1 fruit fly cellular context compared by ENCODE assay signal in the genomic region with DNA sequence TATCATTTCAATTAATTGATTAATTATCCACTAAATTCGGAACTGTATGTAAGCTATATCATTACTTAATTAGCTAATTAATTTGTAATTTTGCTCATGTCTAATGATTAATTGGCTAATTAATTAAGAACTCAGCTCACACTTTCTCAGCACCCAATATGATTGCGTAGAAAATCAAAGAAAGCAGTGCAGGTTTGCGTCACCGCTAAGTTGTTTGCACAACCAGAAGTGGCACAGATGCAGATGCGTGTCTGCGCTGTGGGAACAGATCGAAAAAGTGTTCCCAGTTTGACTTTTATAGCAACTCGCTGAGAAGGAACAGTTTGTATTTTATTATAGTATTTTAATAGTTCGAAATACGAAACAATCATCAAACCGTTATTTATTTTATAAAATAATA.
TF ChIP-seq lines count a peak whose summit lies in the region.

No protein-coding gene starts in this region.

TF ChIP-seq in whole organism, embryonic, 481 proteins besides CTCF, POLR2A, EP300 and RAD21 (continued from another document):
- TF ChIP-seq abd-A (tag; optimal IDR thresholded peaks at IDR 0.05; lab: Kevin White, UChicago) (no peak), CG13287 (GFP tag; IDR thresholded peaks at IDR 0.05; lab: Robert Waterston, UW; ENCODE audit: partially characterized antibody) (peak; percentile 8; the same call in 1 of the 2 replicates), ind (GFP tag; optimal IDR thresholded peaks at IDR 0.05; lab: Kevin White, UChicago) (no peak), pzg (GFP tag; optimal IDR thresholded peaks at IDR 0.05; lab: Kevin White, UChicago) (peak; percentile 10), HLHmδ (GFP tag; optimal IDR thresholded peaks at IDR 0.05; lab: Kevin White, UChicago) (peak; percentile 5), CG8359 (GFP tag; optimal IDR thresholded peaks at IDR 0.05; lab: Kevin White, UChicago; ENCODE audit: borderline replicate concordance) (no peak), Vsx1 (GFP tag; optimal IDR thresholded peaks at IDR 0.05; lab: Kevin White, UChicago) (peak; percentile 95), CG10267 (tag; optimal IDR thresholded peaks at IDR 0.05; lab: Kevin White, UChicago) (peak; percentile 5), grn (GFP tag; optimal IDR thresholded peaks at IDR 0.05; lab: Kevin White, UChicago) (no peak), vvl (GFP tag; IDR thresholded peaks at IDR 0.05; lab: Robert Waterston, UW) (peak; percentile 34; the same call in 1 of the 2 replicates), bsh (GFP tag; optimal IDR thresholded peaks at IDR 0.05; lab: Kevin White, UChicago) (peak in 1 of 2 experiments; percentile 7), zfh1 (GFP tag; IDR thresholded peaks at IDR 0.05; lab: Robert Waterston, UW) (no peak), kah (GFP tag; optimal IDR thresholded peaks at IDR 0.05; lab: Kevin White, UChicago) (no peak), gsb-n (tag; optimal IDR thresholded peaks at IDR 0.05; lab: Kevin White, UChicago) (peak; percentile 20), CG1603 (tag; optimal IDR thresholded peaks at IDR 0.05; lab: Kevin White, UChicago) (peak; percentile 54), inv (GFP tag; IDR thresholded peaks at IDR 0.05; lab: Robert Waterston, UW; ENCODE audit: partially characterized antibody) (no peak), Oaz (GFP tag; IDR thresholded peaks at IDR 0.05; lab: Robert Waterston, UW) (no peak), CG8290 (GFP tag; optimal IDR thresholded peaks at IDR 0.05; lab: Kevin White, UChicago) (peak; percentile 37), CG8290 (tag; optimal IDR thresholded peaks at IDR 0.05; lab: Kevin White, UChicago) (peak in 1 of 2 experiments; percentile 67), vnd (GFP tag; IDR thresholded peaks at IDR 0.05; lab: Robert Waterston, UW; ENCODE audit: partially characterized antibody) (no peak), CG17829 (tag; optimal IDR thresholded peaks at IDR 0.05; lab: Kevin White, UChicago) (peak; percentile 19), nmo (GFP tag; optimal IDR thresholded peaks at IDR 0.05; lab: Kevin White, UChicago) (peak; percentile 7), CG2199 (GFP tag; IDR thresholded peaks at IDR 0.05; lab: Robert Waterston, UW) (peak; percentile 25; the same call in 1 of the 3 replicates), Elba2 (GFP tag; optimal IDR thresholded peaks at IDR 0.05; lab: Kevin White, UChicago) (no peak), NfI (GFP tag; optimal IDR thresholded peaks at IDR 0.05; lab: Kevin White, UChicago) (peak; percentile 26), Med (GFP tag; lab: Kevin White, UChicago) (peak; percentile 79), Bgb (GFP tag; IDR thresholded peaks at IDR 0.05; lab: Robert Waterston, UW; ENCODE audit: partially characterized antibody) (peak; percentile 25; the same call in 1 of the 2 replicates), CG42726 (GFP tag; IDR thresholded peaks at IDR 0.05; lab: Robert Waterston, UW; ENCODE audit: partially characterized antibody) (peak; percentile 61; the same call in 1 of the 2 replicates), CG17361 (GFP tag; IDR thresholded peaks at IDR 0.05; lab: Robert Waterston, UW) (no peak), Hr3 (GFP tag; optimal IDR thresholded peaks at IDR 0.05; lab: Kevin White, UChicago) (no peak), sd (tag; optimal IDR thresholded peaks at IDR 0.05; lab: Kevin White, UChicago) (no peak), CG1529 (GFP tag; optimal IDR thresholded peaks at IDR 0.05; lab: Kevin White, UChicago) (no peak), CkIIα-i1 (GFP tag; IDR thresholded peaks at IDR 0.05; lab: Robert Waterston, UW) (no peak), CoRest (tag; optimal IDR thresholded peaks at IDR 0.05; lab: Kevin White, UChicago) (no peak), CG14014 (GFP tag; IDR thresholded peaks at IDR 0.05; lab: Robert Waterston, UW) (no peak), Dref (GFP tag; IDR thresholded peaks at IDR 0.05; lab: Robert Waterston, UW) (no peak), CG13424 (tag; optimal IDR thresholded peaks at IDR 0.05; lab: Kevin White, UChicago) (peak; percentile 11), CG8478 (optimal IDR thresholded peaks at IDR 0.05; lab: Kevin White, UChicago) (no peak), stc (GFP tag; IDR thresholded peaks at IDR 0.05; lab: Robert Waterston, UW) (no peak), pan (optimal IDR thresholded peaks at IDR 0.05; lab: Kevin White, UChicago) (no peak), pan (GFP tag; optimal IDR thresholded peaks at IDR 0.05 in 1 of 2, IDR thresholded peaks at IDR 0.05 in 1 of 2) (peak in 1 of 2 experiments; percentile 25), HmgZ (tag; optimal IDR thresholded peaks at IDR 0.05; lab: Kevin White, UChicago) (peak; percentile 40), knrl (GFP tag; IDR thresholded peaks at IDR 0.05; lab: Robert Waterston, UW; ENCODE audit: partially characterized antibody) (no peak; the same call in 2 of the 3 replicates), twi (tag; optimal IDR thresholded peaks at IDR 0.05; lab: Kevin White, UChicago) (no peak), CG9727 (GFP tag; optimal IDR thresholded peaks at IDR 0.05; lab: Kevin White, UChicago) (no peak), zen (tag; optimal IDR thresholded peaks at IDR 0.05; lab: Kevin White, UChicago) (peak; percentile 74), yki (optimal IDR thresholded peaks at IDR 0.05; lab: Kevin White, UChicago) (peak; percentile 18), jigr1 (GFP tag; IDR thresholded peaks at IDR 0.05; lab: Robert Waterston, UW) (no peak), shn (GFP tag; optimal IDR thresholded peaks at IDR 0.05; lab: Kevin White, UChicago) (no peak), CG6791 (GFP tag; IDR thresholded peaks at IDR 0.05; lab: Robert Waterston, UW; ENCODE audit: partially characterized antibody) (no peak), HmgD (GFP tag; optimal IDR thresholded peaks at IDR 0.05; lab: Kevin White, UChicago) (no peak), Lhr (GFP tag; optimal IDR thresholded peaks at IDR 0.05; lab: Kevin White, UChicago) (peak; percentile 44), Ets65A (GFP tag; lab: Kevin White, UChicago) (peak; percentile 76), sug (tag; optimal IDR thresholded peaks at IDR 0.05; lab: Kevin White, UChicago) (no peak), CG12391 (tag; optimal IDR thresholded peaks at IDR 0.05; lab: Kevin White, UChicago) (peak; percentile 7), CG17912 (GFP tag; optimal IDR thresholded peaks at IDR 0.05; lab: Kevin White, UChicago) (peak; percentile 12), Hr51 (GFP tag; optimal IDR thresholded peaks at IDR 0.05; lab: Kevin White, UChicago) (peak in 1 of 2 experiments; percentile 22), pita (GFP tag; optimal IDR thresholded peaks at IDR 0.05; lab: Kevin White, UChicago) (peak; percentile 91), CG6272 (GFP tag; IDR thresholded peaks at IDR 0.05; lab: Robert Waterston, UW) (peak; percentile 26; the same call in 1 of the 2 replicates), amos (GFP tag; IDR thresholded peaks at IDR 0.05; lab: Robert Waterston, UW; ENCODE audit: partially characterized antibody) (peak; percentile 22; the same call in 1 of the 2 replicates), tgo (GFP tag; IDR thresholded peaks at IDR 0.05; lab: Robert Waterston, UW) (no peak), CG12744 (GFP tag; optimal IDR thresholded peaks at IDR 0.05; lab: Kevin White, UChicago) (no peak), Pdp1 (GFP tag; optimal IDR thresholded peaks at IDR 0.05; lab: Kevin White, UChicago) (peak in 1 of 2 experiments; percentile 54), Dll (GFP tag; IDR thresholded peaks at IDR 0.05; lab: Robert Waterston, UW; ENCODE audit: partially characterized antibody) (no peak), CG10366 (GFP tag; IDR thresholded peaks at IDR 0.05; lab: Robert Waterston, UW) (0 out of 2 replicates have a peak, but pooled peaks have one; percentile 8), CG11504 (tag; optimal IDR thresholded peaks at IDR 0.05; lab: Kevin White, UChicago) (peak; percentile 29), Blimp-1 (GFP tag; optimal IDR thresholded peaks at IDR 0.05; lab: Kevin White, UChicago) (peak; percentile 0), CG3847 (GFP tag; IDR thresholded peaks at IDR 0.05; lab: Robert Waterston, UW) (no peak), CG7745 (tag; optimal IDR thresholded peaks at IDR 0.05; lab: Kevin White, UChicago) (peak; percentile 85), dm (GFP tag; optimal IDR thresholded peaks at IDR 0.05; lab: Kevin White, UChicago) (no peak), pros (GFP tag; optimal IDR thresholded peaks at IDR 0.05; lab: Kevin White, UChicago) (no peak), CG10979 (tag; optimal IDR thresholded peaks at IDR 0.05; lab: Kevin White, UChicago) (peak; percentile 15), CG2712 (tag; optimal IDR thresholded peaks at IDR 0.05; lab: Kevin White, UChicago) (peak; percentile 10), CG15514 (GFP tag; optimal IDR thresholded peaks at IDR 0.05; lab: Kevin White, UChicago) (no peak), CG10209 (GFP tag; optimal IDR thresholded peaks at IDR 0.05; lab: Kevin White, UChicago) (no peak), CG15479 (GFP tag; optimal IDR thresholded peaks at IDR 0.05; lab: Kevin White, UChicago) (peak; percentile 73)
TF ChIP-seq in whole organism, embryonic: peak in this region for 49.
